Fruit fly (Drosophila melanogaster) Kc167 (cell line): ENCODE measurements around the gene Osi10b.

Experiments used
- Myc ChIP-seq: fragments of >200 bp; optimal IDR thresholded peaks from 2 replicates; lab custom pipeline; 2017; ENCODE audit warnings: missing external identifiers
- Sin3A ChIP-seq: fragments of >200 bp; optimal IDR thresholded peaks from 2 replicates; lab custom pipeline; 2018; ENCODE audit warnings: missing external identifiers
- h ChIP-seq: fragments of >200 bp; optimal IDR thresholded peaks from 3 replicates; lab custom pipeline; 2018; ENCODE audit warnings: missing external identifiers
- insv ChIP-seq: fragments of >200 bp; optimal IDR thresholded peaks from 3 replicates; lab custom pipeline; 2018; ENCODE audit warnings: missing external identifiers
- psq ChIP-seq: fragments of >200 bp; optimal IDR thresholded peaks from 2 replicates; lab custom pipeline; 2017; ENCODE audit warnings: missing external identifiers
- ttk ChIP-seq: sonication (Bioruptor generic); optimal IDR thresholded peaks from 2 replicates; lab custom pipeline; 2017; ENCODE audit warnings: missing external identifiers

DNA sequence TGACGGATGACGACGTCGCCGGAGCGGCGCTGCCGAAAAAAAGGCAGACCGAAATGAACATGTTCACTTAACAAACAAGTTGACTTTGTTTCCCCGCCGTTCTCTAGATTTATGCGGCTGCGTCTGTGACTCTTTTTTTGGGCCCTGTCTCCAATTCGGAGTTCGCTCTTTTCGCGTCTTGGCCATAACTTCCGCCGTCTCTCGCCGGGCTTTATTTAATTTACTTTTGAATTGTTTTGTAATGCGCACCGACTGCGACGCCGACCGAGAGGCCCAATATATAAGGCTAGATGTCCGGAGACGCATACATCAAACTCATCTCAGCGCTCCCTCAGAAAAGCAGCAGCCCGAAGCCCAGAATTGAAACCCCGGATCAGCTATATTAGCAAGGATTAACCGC lies 32.8 kb downstream of the Osi10b start, which contains the start of gene Osi14:
- TF ChIP-seq psq (lab: Kevin White, UChicago) (no peak), ttk (no peak), h (lab: Kevin White, UChicago) (no peak), insv (lab: Kevin White, UChicago) (no peak), Myc (lab: Kevin White, UChicago) (no peak), Sin3A (lab: Kevin White, UChicago) (no peak)
